Worm (Caenorhabditis elegans) whole organism, L2 larva: ENCODE data around the gene H23N18.6.

ENCODE experiments used
- F13H6.1 ChIP-seq: sonication (generic microtip); optimal IDR thresholded peaks from 2 replicates; lab custom pipeline; 2016; ENCODE audit warnings: missing genetic modification characterization, missing compliant biosample characterization
- Y55F3AM.14 ChIP-seq: fragments of 200-800 bp; sonication (Bioruptor generic); optimal IDR thresholded peaks from 2 replicates; lab custom pipeline; 2018; ENCODE audit warnings: mild to moderate bottlenecking, missing genetic modification characterization, missing compliant biosample characterization
- ama-1 ChIP-seq: fragments of 150-350 bp; optimal IDR thresholded peaks from 2 replicates; lab custom pipeline; 2018; ENCODE audit warnings: inconsistent platforms
- elt-3 ChIP-seq: sonication (generic microtip); optimal IDR thresholded peaks from 2 replicates; lab custom pipeline; 2017; ENCODE audit warnings: missing biosample characterization, missing genetic modification characterization
- fos-1 ChIP-seq: fragments of 150-350 bp; optimal IDR thresholded peaks from 2 replicates; lab custom pipeline; 2014; ENCODE audit warnings: missing biosample characterization, missing genetic modification characterization
- lin-39 ChIP-seq: fragments of 150-350 bp; optimal IDR thresholded peaks from 2 replicates; lab custom pipeline; 2014; ENCODE audit warnings: missing biosample characterization, missing genetic modification reagents, missing genetic modification characterization
- nhr-129 ChIP-seq: fragments of 150-350 bp; optimal IDR thresholded peaks from 2 replicates; lab custom pipeline; 2014; ENCODE audit warnings: missing biosample characterization, missing genetic modification characterization
- nhr-21 ChIP-seq: fragments of 150-350 bp; optimal IDR thresholded peaks from 2 replicates; lab custom pipeline; 2014; ENCODE audit warnings: missing biosample characterization, missing genetic modification characterization
- sma-3 ChIP-seq: sonication (generic microtip); optimal IDR thresholded peaks from 2 replicates; lab custom pipeline; 2016; ENCODE audit warnings: missing genetic modification reagents, missing genetic modification characterization, missing compliant biosample characterization
- snpc-4 ChIP-seq: fragments of 150-350 bp; optimal IDR thresholded peaks from 2 replicates; lab custom pipeline; 2014; ENCODE audit warnings: missing biosample characterization, missing genetic modification characterization
- unc-62 ChIP-seq: fragments of 150-350 bp; optimal IDR thresholded peaks from 2 replicates; lab custom pipeline; 2014; ENCODE audit warnings: missing biosample characterization, missing genetic modification reagents, missing genetic modification characterization

DNA sequence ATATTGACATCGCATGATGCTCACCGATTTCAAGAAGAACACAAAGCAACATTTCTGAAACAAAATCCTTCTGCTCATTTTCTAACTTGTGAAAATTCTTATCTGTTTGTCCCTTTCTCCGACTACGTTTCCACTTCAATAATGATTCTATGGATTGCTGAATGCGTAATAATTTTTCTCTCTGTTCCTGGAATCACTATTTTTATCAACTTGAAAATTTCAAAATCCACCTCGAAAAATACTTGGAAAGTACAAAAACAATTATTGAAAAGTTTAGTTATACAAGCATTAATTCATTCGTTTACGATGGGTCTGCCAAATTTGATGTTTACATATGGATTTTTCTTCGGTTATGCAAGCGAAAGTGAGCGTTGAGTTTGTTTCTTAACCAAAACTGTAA is 7.1 kb upstream of the H23N18.6 start, which contains the start of gene srh-22:
- TF ChIP-seq F13H6.1 (tag; lab: Kevin White, UChicago) (no peak), ama-1 (no peak), nhr-21 (tag; lab: Kevin White, UChicago) (no peak), elt-3 (tag; lab: Kevin White, UChicago) (no peak), unc-62 (GFP tag; lab: Kevin White, UChicago) (no peak), fos-1 (tag; lab: Kevin White, UChicago) (no peak), Y55F3AM.14 (GFP tag; lab: Kevin White, UChicago) (no peak), nhr-129 (no peak), lin-39 (no peak), sma-3 (GFP tag; lab: Kevin White, UChicago) (no peak), snpc-4 (tag; lab: Kevin White, UChicago) (no peak)
